Worm (Caenorhabditis elegans): ENCODE measurements around the gene Y97E10AL.1.

ce11 chrV:8026343-8026742, 40.4 kb downstream of the Y97E10AL.1 start, which contains the start of gene F43H9.4:
- TF ChIP-seq unc-62 (GFP tag; optimal IDR thresholded peaks at IDR 0.05) (no peak), egl-27 (tag; optimal IDR thresholded peaks at IDR 0.05) (no peak), nhr-11 (tag; optimal IDR thresholded peaks at IDR 0.05) (no peak), ZK546.5 (tag; optimal IDR thresholded peaks at IDR 0.05) (no peak), ama-1 (optimal IDR thresholded peaks at IDR 0.05) (no peak)

All from whole organism, L3 larva.